Fruit fly (Drosophila melanogaster) whole organism, adult: ENCODE results near the gene CG5026.
A peak's percentile ranks its signal among the peaks of the same experiment; 100 is the strongest.

Source experiments
- CG11617 ChIP-seq: fragments of 200-800 bp; sonication (Bioruptor generic); optimal IDR thresholded peaks from 2 replicates; lab custom pipeline; 2017; ENCODE audit warnings: mild to moderate bottlenecking, missing biosample characterization, missing genetic modification reagents, missing genetic modification characterization
- CG12768 ChIP-seq: fragments of 200-800 bp; sonication (Bioruptor generic); optimal IDR thresholded peaks from 2 replicates; lab custom pipeline; 2017; ENCODE audit warnings: missing biosample characterization, missing genetic modification characterization, mild to moderate bottlenecking, moderate library complexity, missing genetic modification reagents
- CG14711 ChIP-seq: fragments of 200-800 bp; sonication (Bioruptor generic); optimal IDR thresholded peaks from 2 replicates; lab custom pipeline; 2018; ENCODE audit warnings: missing biosample characterization, mild to moderate bottlenecking, missing genetic modification characterization, moderate library complexity
- CG1620 ChIP-seq: fragments of 200-800 bp; sonication (Bioruptor generic); optimal IDR thresholded peaks from 2 replicates; lab custom pipeline; 2016; ENCODE audit warnings: missing biosample characterization, missing genetic modification characterization
- CG33017 ChIP-seq: fragments of 200-800 bp; sonication (Bioruptor generic); optimal IDR thresholded peaks from 2 replicates; lab custom pipeline; 2018; ENCODE audit warnings: missing biosample characterization, mild to moderate bottlenecking, missing genetic modification characterization, moderate library complexity
- CG5204 ChIP-seq: fragments of 200-800 bp; sonication (Bioruptor generic); optimal IDR thresholded peaks from 2 replicates; lab custom pipeline; 2016; ENCODE audit warnings: missing biosample characterization, missing genetic modification characterization
- CG7045 ChIP-seq: fragments of 200-800 bp; sonication (Bioruptor generic); optimal IDR thresholded peaks from 2 replicates; lab custom pipeline; 2017; ENCODE audit warnings: missing biosample characterization, mild to moderate bottlenecking, missing genetic modification characterization
- CG7101 ChIP-seq: fragments of 200-800 bp; sonication (Bioruptor generic); optimal IDR thresholded peaks from 2 replicates; lab custom pipeline; 2018; ENCODE audit warnings: missing biosample characterization, mild to moderate bottlenecking, missing genetic modification characterization, moderate library complexity
- Clk ChIP-seq: fragments of 200-800 bp; sonication (Bioruptor generic); optimal IDR thresholded peaks from 2 replicates; lab custom pipeline; 2017; ENCODE audit warnings: missing biosample characterization, missing genetic modification characterization
- Crg-1 ChIP-seq: fragments of 200-800 bp; sonication (Bioruptor generic); optimal IDR thresholded peaks from 2 replicates; lab custom pipeline; 2016; ENCODE audit warnings: missing biosample characterization, missing genetic modification characterization
- Hr96 ChIP-seq: fragments of 200-800 bp; sonication (Bioruptor generic); optimal IDR thresholded peaks from 2 replicates; lab custom pipeline; 2016; ENCODE audit warnings: missing biosample characterization, missing genetic modification characterization
- Mnt ChIP-seq: fragments of 200-800 bp; sonication (Bioruptor generic); optimal IDR thresholded peaks from 2 replicates; lab custom pipeline; 2016; ENCODE audit warnings: missing biosample characterization, mild to moderate bottlenecking, missing genetic modification characterization
- bab1 ChIP-seq: fragments of 200-800 bp; sonication (Bioruptor generic); optimal IDR thresholded peaks from 3 replicates; lab custom pipeline; 2019; ENCODE audit warnings: missing biosample characterization, mild to moderate bottlenecking, missing genetic modification characterization, moderate library complexity
- cic ChIP-seq: fragments of 200-800 bp; sonication (Bioruptor generic); optimal IDR thresholded peaks from 2 replicates; lab custom pipeline; 2017; ENCODE audit warnings: missing biosample characterization, mild to moderate bottlenecking, missing genetic modification characterization, moderate library complexity
- cnc ChIP-seq, 2 experiments: fragments of >200 bp; optimal IDR thresholded peaks; 2 replicates each; lab custom pipeline; 2017
- kay ChIP-seq: fragments of 200-800 bp; sonication (Bioruptor generic); peaks from one replicate; lab custom pipeline; 2016; ENCODE audit warnings: missing biosample characterization, missing genetic modification characterization, borderline replicate concordance
- ovo ChIP-seq: fragments of 200-800 bp; sonication (Bioruptor generic); optimal IDR thresholded peaks from 2 replicates; lab custom pipeline; 2016; ENCODE audit warnings: missing biosample characterization, missing genetic modification characterization
- pad ChIP-seq: fragments of 200-800 bp; sonication (Bioruptor generic); optimal IDR thresholded peaks from 3 replicates; lab custom pipeline; 2017; ENCODE audit warnings: missing biosample characterization, missing genetic modification characterization, mild to moderate bottlenecking, moderate library complexity, missing genetic modification reagents
- tj ChIP-seq: fragments of 200-800 bp; sonication (Bioruptor generic); optimal IDR thresholded peaks from 3 replicates; lab custom pipeline; 2017; ENCODE audit warnings: missing biosample characterization, mild to moderate bottlenecking, missing genetic modification characterization, moderate library complexity
- toe ChIP-seq: fragments of 200-800 bp; sonication (Bioruptor generic); optimal IDR thresholded peaks from 2 replicates; lab custom pipeline; 2016; ENCODE audit warnings: missing biosample characterization, missing genetic modification characterization

CG5026 gene

dm6 chr3L:8953199-8953956 is 14.9 kb upstream of the CG5026 start:
- TF ChIP-seq CG5204, result peak; percentile 74
- no peak for TF ChIP-seq Mnt (GFP tag; lab: Kevin White, UChicago)
- TF ChIP-seq cnc (optimal IDR thresholded peaks at IDR 0.05; lab: Kevin White, UChicago), result no peak
- TF ChIP-seq CG7045 (GFP tag; lab: Kevin White, UChicago), result peak; percentile 72
- peak; percentile 69 for TF ChIP-seq CG12768 (GFP tag; lab: Kevin White, UChicago)
- peak; percentile 65 for TF ChIP-seq CG33017
- no peak for TF ChIP-seq Crg-1 (GFP tag; lab: Kevin White, UChicago)
- no peak for TF ChIP-seq ovo (GFP tag; lab: Kevin White, UChicago)
- TF ChIP-seq CG1620 (GFP tag; lab: Kevin White, UChicago), result peak; percentile 17
- TF ChIP-seq kay, result no peak
- TF ChIP-seq CG14711 (tag; lab: Kevin White, UChicago), result peak; percentile 43
- TF ChIP-seq toe, result peak; percentile 9
- peak; percentile 58 for TF ChIP-seq Hr96
- peak; percentile 48 for TF ChIP-seq pad (GFP tag; lab: Kevin White, UChicago)
- TF ChIP-seq CG11617 (GFP tag; lab: Kevin White, UChicago), result peak; percentile 68
- TF ChIP-seq CG7101 (tag; lab: Kevin White, UChicago), result peak; percentile 65
- TF ChIP-seq Clk (GFP tag; lab: Kevin White, UChicago), result peak; percentile 21
- peak; percentile 43 for TF ChIP-seq tj (GFP tag; lab: Kevin White, UChicago)
- peak; percentile 25 for TF ChIP-seq cic

- TF ChIP-seq cic, result peak; percentile 62
- no peak for TF ChIP-seq pad (GFP tag; lab: Kevin White, UChicago)
- TF ChIP-seq bab1 (GFP tag; lab: Kevin White, UChicago), result peak; percentile 19
Observed at dm6 chr3L:8953962-8954647, 14.2 kb upstream of the CG5026 start, which contains the start of the genes CG43783 and orb2. TSS of gene CG43783 (minus strand) at chr3L:8954272. TSS of gene orb2 (minus strand) at chr3L:8954463.

- TF ChIP-seq bab1 (GFP tag; lab: Kevin White, UChicago) (no peak), cnc (optimal IDR thresholded peaks at IDR 0.05; lab: Kevin White, UChicago) (no peak), cic (peak; percentile 10), CG7045 (GFP tag; lab: Kevin White, UChicago) (peak; percentile 44), CG11617 (GFP tag; lab: Kevin White, UChicago) (no peak), Clk (GFP tag; lab: Kevin White, UChicago) (peak; percentile 20), Crg-1 (GFP tag; lab: Kevin White, UChicago) (no peak), CG33017 (peak; percentile 76), pad (GFP tag; lab: Kevin White, UChicago) (no peak), Hr96 (no peak), CG5204 (no peak), CG14711 (tag; lab: Kevin White, UChicago) (peak; percentile 43), CG12768 (GFP tag; lab: Kevin White, UChicago) (peak; percentile 71), Mnt (GFP tag; lab: Kevin White, UChicago) (no peak), CG1620 (GFP tag; lab: Kevin White, UChicago) (no peak), tj (GFP tag; lab: Kevin White, UChicago) (no peak), ovo (GFP tag; lab: Kevin White, UChicago) (no peak), CG7101 (tag; lab: Kevin White, UChicago) (peak; percentile 62), kay (peak; percentile 90), toe (no peak)
Observed at dm6 chr3L:8954648-8955033, 13.7 kb upstream of the CG5026 start, which contains the start of gene GNBP3. TSS of gene GNBP3 (plus strand) at chr3L:8955021.

dm6 chr3L:8955199-8955598 is 13.1 kb upstream of the CG5026 start:
- TF ChIP-seq CG1620 (GFP tag; lab: Kevin White, UChicago) (no peak), toe (no peak), ovo (GFP tag; lab: Kevin White, UChicago) (no peak), Crg-1 (GFP tag; lab: Kevin White, UChicago) (no peak), CG33017 (no peak), Clk (GFP tag; lab: Kevin White, UChicago) (no peak), cic (no peak), Hr96 (no peak), Mnt (GFP tag; lab: Kevin White, UChicago) (no peak), tj (GFP tag; lab: Kevin White, UChicago) (no peak), CG11617 (GFP tag; lab: Kevin White, UChicago) (no peak), CG14711 (tag; lab: Kevin White, UChicago) (no peak), cnc (optimal IDR thresholded peaks at IDR 0.05; lab: Kevin White, UChicago) (no peak), CG7045 (GFP tag; lab: Kevin White, UChicago) (no peak), pad (GFP tag; lab: Kevin White, UChicago) (no peak), bab1 (GFP tag; lab: Kevin White, UChicago) (no peak), CG7101 (tag; lab: Kevin White, UChicago) (no peak), CG5204 (no peak), CG12768 (GFP tag; lab: Kevin White, UChicago) (no peak)

dm6 chr3L:8956669-8957068 is 11.7 kb upstream of the CG5026 start, which contains the start of gene mRpL12:
TSS of gene mRpL12 (plus strand) at chr3L:8956791.
- TF ChIP-seq toe (no peak), CG33017 (no peak), cic (no peak), CG5204 (no peak), cnc (optimal IDR thresholded peaks at IDR 0.05; lab: Kevin White, UChicago) (no peak), Mnt (GFP tag; lab: Kevin White, UChicago) (peak; percentile 4), kay (peak; percentile 4), Hr96 (no peak)
